Worm (Caenorhabditis elegans) whole organism, late embryonic: ENCODE results near the gene C54D10.4.

Source experiments
- C38D4.7 ChIP-seq: fragments of 200-800 bp; sonication (Bioruptor generic); optimal IDR thresholded peaks from 2 replicates; lab custom pipeline; 2018; ENCODE audit warnings: mild to moderate bottlenecking, missing genetic modification characterization, moderate library complexity, missing compliant biosample characterization
- K02D7.2 ChIP-seq: sonication (generic microtip); optimal IDR thresholded peaks from 2 replicates; lab custom pipeline; 2017; ENCODE audit warnings: mild to moderate bottlenecking, missing genetic modification characterization, missing compliant biosample characterization
- K09A11.1 ChIP-seq: sonication (generic microtip); optimal IDR thresholded peaks from 2 replicates; lab custom pipeline; 2017; ENCODE audit warnings: antibody characterized with exemption, mild to moderate bottlenecking, missing genetic modification characterization, missing compliant biosample characterization; ENCODE audit not compliant: insufficient read depth
- T23F11.4 ChIP-seq: fragments of 200-800 bp; sonication (Bioruptor generic); optimal IDR thresholded peaks from 2 replicates; lab custom pipeline; 2018; ENCODE audit warnings: mild to moderate bottlenecking, missing genetic modification characterization, missing compliant biosample characterization
- Y22D7AL.16 ChIP-seq: sonication (generic microtip); optimal IDR thresholded peaks from 2 replicates; lab custom pipeline; 2016; ENCODE audit warnings: missing genetic modification characterization, missing compliant biosample characterization
- ahr-1 ChIP-seq: sonication (generic microtip); optimal IDR thresholded peaks from 2 replicates; lab custom pipeline; 2016; ENCODE audit warnings: missing genetic modification characterization, missing compliant biosample characterization
- ama-1 ChIP-seq: fragments of 150-350 bp; optimal IDR thresholded peaks from 2 replicates; lab custom pipeline; 2014
- ceh-14 ChIP-seq: sonication (generic microtip); optimal IDR thresholded peaks from 2 replicates; lab custom pipeline; 2016; ENCODE audit warnings: missing genotype, missing genetic modification characterization, missing compliant biosample characterization
- ceh-19 ChIP-seq: fragments of 200-800 bp; sonication (Bioruptor generic); optimal IDR thresholded peaks from 2 replicates; lab custom pipeline; 2018; ENCODE audit warnings: mild to moderate bottlenecking, missing genetic modification characterization, missing compliant biosample characterization
- ceh-24 ChIP-seq: sonication (generic microtip); optimal IDR thresholded peaks from 2 replicates; lab custom pipeline; 2016; ENCODE audit warnings: mild to moderate bottlenecking, missing genetic modification characterization, missing compliant biosample characterization
- ceh-6 ChIP-seq: fragments of 200-800 bp; sonication (Bioruptor generic); optimal IDR thresholded peaks from 2 replicates; lab custom pipeline; 2018; ENCODE audit warnings: mild to moderate bottlenecking, missing genetic modification characterization, missing compliant biosample characterization
- ceh-9 ChIP-seq: sonication (generic microtip); optimal IDR thresholded peaks from 2 replicates; lab custom pipeline; 2016; ENCODE audit warnings: mild to moderate bottlenecking, missing genetic modification characterization, inconsistent platforms, missing compliant biosample characterization
- che-1 ChIP-seq: sonication (generic microtip); optimal IDR thresholded peaks from 2 replicates; lab custom pipeline; 2016; ENCODE audit warnings: mild to moderate bottlenecking, missing genetic modification characterization, missing compliant biosample characterization
- dve-1 ChIP-seq: sonication (generic microtip); optimal IDR thresholded peaks from 2 replicates; lab custom pipeline; 2017; ENCODE audit warnings: antibody characterized with exemption, mild to moderate bottlenecking, missing genetic modification characterization, missing compliant biosample characterization
- elt-4 ChIP-seq: sonication (generic microtip); optimal IDR thresholded peaks from 2 replicates; lab custom pipeline; 2016; ENCODE audit warnings: missing genetic modification characterization, missing compliant biosample characterization
- ets-4 ChIP-seq: sonication (generic microtip); optimal IDR thresholded peaks from 2 replicates; lab custom pipeline; 2016; ENCODE audit warnings: missing genetic modification characterization, missing compliant biosample characterization
- fkh-10 ChIP-seq: fragments of 150-350 bp; optimal IDR thresholded peaks from 2 replicates; lab custom pipeline; 2014; ENCODE audit warnings: missing biosample characterization, missing genetic modification reagents, missing genetic modification characterization
- fkh-6 ChIP-seq: sonication (generic microtip); optimal IDR thresholded peaks from 2 replicates; lab custom pipeline; 2016; ENCODE audit warnings: missing genetic modification characterization, missing compliant biosample characterization
- gmeb-2 ChIP-seq: sonication (generic microtip); optimal IDR thresholded peaks from 2 replicates; lab custom pipeline; 2016; ENCODE audit warnings: missing genetic modification characterization, inconsistent platforms, missing compliant biosample characterization
- hlh-13 ChIP-seq: fragments of 200-800 bp; sonication (Bioruptor generic); optimal IDR thresholded peaks from 2 replicates; lab custom pipeline; 2018; ENCODE audit warnings: mild to moderate bottlenecking, missing genetic modification characterization, missing compliant biosample characterization
- hlh-6 ChIP-seq: sonication (generic microtip); optimal IDR thresholded peaks from 2 replicates; lab custom pipeline; 2016; ENCODE audit warnings: missing genotype, missing genetic modification characterization, missing compliant biosample characterization
- hlh-8 ChIP-seq: sonication (generic microtip); optimal IDR thresholded peaks from 2 replicates; lab custom pipeline; 2016; ENCODE audit warnings: missing genotype, missing genetic modification characterization, missing compliant biosample characterization
- mec-3 ChIP-seq: sonication (generic microtip); optimal IDR thresholded peaks from 2 replicates; lab custom pipeline; 2016; ENCODE audit warnings: borderline replicate concordance, missing genetic modification characterization, missing compliant biosample characterization
- nfya-1 ChIP-seq: sonication (generic microtip); optimal IDR thresholded peaks from 2 replicates; lab custom pipeline; 2017; ENCODE audit warnings: missing genetic modification characterization, mild to moderate bottlenecking, missing compliant biosample characterization, antibody characterized with exemption, moderate library complexity
- nhr-11 ChIP-seq: fragments of 150-350 bp; optimal IDR thresholded peaks from 2 replicates; lab custom pipeline; 2014; ENCODE audit warnings: missing biosample characterization, missing genetic modification characterization
- pag-3 ChIP-seq: sonication (generic microtip); optimal IDR thresholded peaks from 2 replicates; lab custom pipeline; 2016; ENCODE audit warnings: missing compliant biosample characterization, missing genetic modification characterization, borderline replicate concordance
- pax-1 ChIP-seq: fragments of 150-350 bp; optimal IDR thresholded peaks from 2 replicates; lab custom pipeline; 2014; ENCODE audit warnings: missing biosample characterization, missing genetic modification characterization
- pha-4 ChIP-seq: fragments of 150-350 bp; optimal IDR thresholded peaks from 2 replicates; lab custom pipeline; 2018; ENCODE audit warnings: missing biosample characterization, missing genetic modification reagents, missing genetic modification characterization
- pqm-1 ChIP-seq: sonication (generic microtip); optimal IDR thresholded peaks from 2 replicates; lab custom pipeline; 2016; ENCODE audit warnings: missing genetic modification characterization, missing compliant biosample characterization
- pros-1 ChIP-seq: fragments of 150-350 bp; optimal IDR thresholded peaks from 2 replicates; lab custom pipeline; 2014; ENCODE audit warnings: missing biosample characterization, missing genetic modification reagents, missing genetic modification characterization
- rnt-1 ChIP-seq: sonication (generic microtip); optimal IDR thresholded peaks from 2 replicates; lab custom pipeline; 2016; ENCODE audit warnings: missing genetic modification characterization, missing compliant biosample characterization
- sdc-2 ChIP-seq: sonication (generic microtip); optimal IDR thresholded peaks from 2 replicates; lab custom pipeline; 2016; ENCODE audit warnings: missing genotype, missing genetic modification characterization, missing compliant biosample characterization
- sox-2 ChIP-seq: fragments of 200-800 bp; sonication (Bioruptor generic); IDR thresholded peaks from 2 replicates; pipeline ENCODE4 v1.3.6; 2022; ENCODE audit warnings: missing genetic modification reagents, missing genetic modification characterization, missing compliant biosample characterization
- syd-9 ChIP-seq: sonication (generic microtip); optimal IDR thresholded peaks from 2 replicates; lab custom pipeline; 2016; ENCODE audit warnings: mild to moderate bottlenecking, missing genetic modification characterization, moderate library complexity, missing compliant biosample characterization
- tbx-2 ChIP-seq: sonication (generic microtip); optimal IDR thresholded peaks from 2 replicates; lab custom pipeline; 2016; ENCODE audit warnings: missing genetic modification characterization, missing compliant biosample characterization
- ttx-3 ChIP-seq: sonication (generic microtip); optimal IDR thresholded peaks from 2 replicates; lab custom pipeline; 2016; ENCODE audit warnings: missing genetic modification reagents, missing genetic modification characterization, missing compliant biosample characterization
- unc-3 ChIP-seq, 2 experiments: fragments of 200-800 bp in 1 of 2; sonication (Bioruptor generic) in 1 of 2; sonication (generic microtip) in 1 of 2; conservative IDR thresholded peaks in 1 of 2; optimal IDR thresholded peaks in 1 of 2; 2 replicates each; pipeline versions ENCODE4 v1.3.6 to Lab custom; 2016 to 2022; ENCODE audit warnings: missing compliant biosample characterization in 2 of 2, missing genetic modification characterization in 2 of 2, missing genetic modification reagents in 1 of 2
- unc-42 ChIP-seq: sonication (generic microtip); optimal IDR thresholded peaks from 2 replicates; lab custom pipeline; 2016; ENCODE audit warnings: missing genotype, missing genetic modification characterization, missing compliant biosample characterization
- unc-86 ChIP-seq: sonication (generic microtip); optimal IDR thresholded peaks from 2 replicates; lab custom pipeline; 2016; ENCODE audit warnings: missing genetic modification characterization, missing compliant biosample characterization

C54D10.4 gene

DNA sequence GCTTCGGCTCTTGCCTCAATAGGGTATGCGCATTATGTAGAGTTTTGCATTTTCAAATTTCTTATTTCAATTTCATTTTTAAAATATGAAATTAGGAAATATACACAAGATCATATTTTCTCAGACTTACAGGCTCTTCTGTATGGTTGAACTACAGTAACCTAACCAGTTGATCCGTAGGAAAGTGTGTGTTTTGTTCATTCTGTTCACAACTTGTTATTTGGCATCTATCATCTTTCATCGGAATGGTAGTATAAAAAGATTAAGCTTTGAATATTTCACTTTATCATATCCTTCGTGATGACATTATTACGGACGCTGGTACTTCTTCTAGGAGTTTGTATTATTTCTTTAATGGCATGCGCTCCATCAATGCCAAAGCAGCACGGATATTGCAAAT lies 14.8 kb downstream of the C54D10.4 start, which contains the start of gene K01D12.10:
K01D12.10 (plus strand) TSS at position 301 of the 400 bp plus-strand sequence.
- TF ChIP-seq fkh-10 (GFP tag; lab: Kevin White, UChicago) (no peak), unc-42 (tag; lab: Kevin White, UChicago) (no peak), pros-1 (tag; lab: Kevin White, UChicago) (no peak), pag-3 (tag; lab: Kevin White, UChicago) (no peak), mec-3 (no peak), ttx-3 (tag; lab: Kevin White, UChicago) (no peak), tbx-2 (no peak), hlh-6 (no peak), syd-9 (no peak), pqm-1 (tag; lab: Kevin White, UChicago) (no peak), unc-86 (no peak), gmeb-2 (tag; lab: Kevin White, UChicago) (no peak), sox-2 (no peak)

DNA sequence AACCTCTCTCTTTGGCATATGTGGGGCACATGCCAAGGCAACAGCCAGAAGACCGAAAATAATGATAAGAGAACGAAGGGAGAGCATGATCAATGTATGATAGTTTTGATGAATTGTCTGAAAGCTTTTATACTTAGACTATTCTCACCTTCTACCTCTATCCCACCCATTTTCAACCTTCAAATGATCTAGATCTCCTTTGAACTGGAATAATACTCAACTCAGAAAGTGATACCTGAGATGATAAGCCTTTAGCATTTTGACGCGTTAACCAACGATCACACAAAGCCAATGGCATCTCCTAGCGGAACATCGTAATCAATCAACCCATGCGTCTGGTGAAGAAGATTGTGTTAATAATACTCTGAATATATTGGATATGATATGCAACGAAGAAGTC lies 16.2 kb downstream of the C54D10.4 start, which contains the start of gene K01D12.9:
K01D12.9 (minus strand) TSS at position 101 of the 400 bp plus-strand sequence.
- TF ChIP-seq unc-42 (tag; lab: Kevin White, UChicago), result no peak
- TF ChIP-seq ttx-3 (tag; lab: Kevin White, UChicago), result no peak
- no peak for TF ChIP-seq ceh-14 (tag; lab: Kevin White, UChicago)
- no peak for TF ChIP-seq rnt-1 (tag; lab: Kevin White, UChicago)
- no peak for TF ChIP-seq pqm-1 (tag; lab: Kevin White, UChicago)
- no peak for TF ChIP-seq fkh-10 (GFP tag; lab: Kevin White, UChicago)
- no peak for TF ChIP-seq C38D4.7 (GFP tag; lab: Kevin White, UChicago)
- no peak for TF ChIP-seq T23F11.4
- no peak for TF ChIP-seq elt-4 (tag; lab: Kevin White, UChicago)
- no peak for TF ChIP-seq fkh-6
- no peak for TF ChIP-seq unc-86
- TF ChIP-seq hlh-13, result no peak

DNA sequence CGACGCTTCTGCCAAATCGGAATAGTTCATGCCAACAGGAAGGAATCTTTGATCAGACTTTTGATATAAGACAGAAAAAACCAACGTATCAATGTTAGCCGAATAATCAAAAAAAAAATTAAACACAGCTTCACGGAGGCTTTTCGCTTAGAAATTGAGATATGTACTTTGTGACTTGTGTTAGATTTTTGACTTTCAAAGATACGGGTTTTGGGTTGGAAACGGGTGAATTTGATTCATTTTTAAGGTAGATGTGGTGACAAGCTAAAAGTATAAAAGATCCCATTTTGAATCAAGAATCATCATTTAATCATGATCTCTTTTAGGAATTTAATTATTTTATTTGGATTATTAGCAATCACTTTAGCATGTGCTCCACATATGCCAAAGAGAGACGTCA lies 18.4 kb downstream of the C54D10.4 start, which contains the start of gene K01D12.8:
K01D12.8 (plus strand) TSS at position 301 of the 400 bp plus-strand sequence.
- TF ChIP-seq ceh-14 (tag; lab: Kevin White, UChicago) (no peak), ttx-3 (tag; lab: Kevin White, UChicago) (no peak), fkh-10 (GFP tag; lab: Kevin White, UChicago) (no peak), ahr-1 (tag; lab: Kevin White, UChicago) (no peak), Y22D7AL.16 (tag; lab: Kevin White, UChicago) (no peak), dve-1 (no peak), ceh-19 (GFP tag; lab: Kevin White, UChicago) (no peak), pros-1 (tag; lab: Kevin White, UChicago) (no peak), hlh-8 (tag; lab: Kevin White, UChicago) (no peak), K09A11.1 (tag; lab: Kevin White, UChicago) (no peak), nhr-11 (tag; lab: Kevin White, UChicago) (no peak), gmeb-2 (tag; lab: Kevin White, UChicago) (no peak), mec-3 (no peak), ceh-6 (no peak), K02D7.2 (tag; lab: Kevin White, UChicago) (no peak), pax-1 (tag; lab: Kevin White, UChicago) (no peak), unc-3 (GFP tag; conservative IDR thresholded peaks at IDR 0.05; lab: Robert Waterston, UW) (no peak), unc-3 (tag; optimal IDR thresholded peaks at IDR 0.05; lab: Kevin White, UChicago) (no peak), nfya-1 (no peak), pag-3 (tag; lab: Kevin White, UChicago) (no peak)

ce11 chrV:12401383-12401782 lies 19.4 kb downstream of the C54D10.4 start, which contains the start of gene K01D12.7:
Gene K01D12.7 (minus strand): TSS chrV:12401483.
- TF ChIP-seq che-1, result no peak
- TF ChIP-seq ceh-24, result no peak
- TF ChIP-seq ets-4 (tag; lab: Kevin White, UChicago), result no peak
- TF ChIP-seq ceh-9, result no peak
- TF ChIP-seq ceh-14 (tag; lab: Kevin White, UChicago), result no peak
- no peak for TF ChIP-seq nhr-11 (tag; lab: Kevin White, UChicago)
- TF ChIP-seq sdc-2, result no peak
- TF ChIP-seq elt-4 (tag; lab: Kevin White, UChicago), result no peak
- TF ChIP-seq fkh-10 (GFP tag; lab: Kevin White, UChicago), result no peak
- no peak for TF ChIP-seq ama-1 (lab: Kevin White, UChicago)
- TF ChIP-seq K09A11.1 (tag; lab: Kevin White, UChicago), result no peak
- no peak for TF ChIP-seq unc-42 (tag; lab: Kevin White, UChicago)
- TF ChIP-seq sox-2, result no peak
- TF ChIP-seq pha-4, result no peak
- TF ChIP-seq K02D7.2 (tag; lab: Kevin White, UChicago), result no peak
